Worm (Caenorhabditis elegans): ENCODE measurements around the gene T20B12.7.

Gene T20B12.7

DNA sequence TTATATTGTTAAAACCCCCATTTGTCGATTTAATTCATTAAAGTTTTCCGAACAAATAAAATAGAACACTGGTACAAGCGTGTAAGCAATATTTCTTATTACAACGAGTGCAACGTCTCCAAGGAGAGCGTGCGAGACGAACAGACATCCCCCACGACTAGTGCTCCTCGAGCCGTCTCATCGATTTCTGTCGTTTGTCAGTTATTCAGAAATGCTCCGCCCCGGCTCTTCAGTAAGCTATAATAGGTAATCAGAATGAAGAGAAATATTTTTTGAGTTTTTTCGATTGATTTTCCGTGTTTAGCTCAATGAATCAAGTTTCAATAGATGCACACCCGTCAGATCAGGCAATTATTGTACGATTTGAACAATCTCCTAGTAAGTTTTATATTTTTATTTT is 40.2 kb downstream of the T20B12.7 start, which contains the start of gene kap-1 (continued):
- TF ChIP-seq hlh-26 (GFP tag; conservative IDR thresholded peaks at IDR 0.05) (0 out of 2 replicates have a peak, but pooled peaks have one; percentile 32), attf-6 (GFP tag; IDR thresholded peaks at IDR 0.05) (no peak), zim-3 (tag; optimal IDR thresholded peaks at IDR 0.05) (no peak), pbrm-1 (GFP tag; IDR thresholded peaks at IDR 0.05) (no peak), F49E8.2 (tag; optimal IDR thresholded peaks at IDR 0.05; ENCODE audit: insufficient read depth) (peak; percentile 22), athp-1 (tag; optimal IDR thresholded peaks at IDR 0.05) (peak; percentile 62), madf-6 (GFP tag; IDR thresholded peaks at IDR 0.05) (peak; percentile 3; the same call in 1 of the 2 replicates), madf-10 (tag; optimal IDR thresholded peaks at IDR 0.05) (no peak), ztf-18 (tag; optimal IDR thresholded peaks at IDR 0.05) (no peak), B0035.1 (tag; optimal IDR thresholded peaks at IDR 0.05) (peak; percentile 61), Y79H2A.3 (GFP tag; conservative IDR thresholded peaks at IDR 0.05) (no peak), ztf-22 (GFP tag; optimal IDR thresholded peaks at IDR 0.05) (peak; percentile 25), zfh-2 (GFP tag; conservative IDR thresholded peaks at IDR 0.05) (no peak), ets-4 (GFP tag; optimal IDR thresholded peaks at IDR 0.05) (no peak), C06A6.2 (GFP tag; conservative IDR thresholded peaks at IDR 0.05) (no peak), hmg-20 (GFP tag; IDR thresholded peaks at IDR 0.05) (no peak), nfyb-1 (GFP tag; IDR thresholded peaks at IDR 0.05) (peak; percentile 44; the same call in 1 of the 2 replicates), unc-130 (GFP tag; optimal IDR thresholded peaks at IDR 0.05) (no peak), B0019.2 (GFP tag; conservative IDR thresholded peaks at IDR 0.05) (no peak), F10E7.11 (tag; optimal IDR thresholded peaks at IDR 0.05) (no peak), lag-1 (GFP tag; IDR thresholded peaks at IDR 0.05) (no peak), lin-40 (tag; optimal IDR thresholded peaks at IDR 0.05) (no peak), C17E4.6 (GFP tag; IDR thresholded peaks at IDR 0.05) (no peak), F52B5.7 (tag; optimal IDR thresholded peaks at IDR 0.05) (peak; percentile 76), B0336.3 (GFP tag; IDR thresholded peaks at IDR 0.05) (peak; percentile 86), Y53G8AR.9 (GFP tag; conservative IDR thresholded peaks at IDR 0.05) (no peak; the same call in 1 of the 2 replicates), cebp-2 (GFP tag; IDR thresholded peaks at IDR 0.05) (peak; percentile 2; the same call in 1 of the 2 replicates), Y67H2A.10 (GFP tag; conservative IDR thresholded peaks at IDR 0.05) (no peak), snpc-4 (GFP tag; optimal IDR thresholded peaks at IDR 0.05) (peak; percentile 18), snpc-4 (tag; optimal IDR thresholded peaks at IDR 0.05) (peak in 1 of 4 experiments; percentile 42), bed-1 (GFP tag; IDR thresholded peaks at IDR 0.05) (no peak), T07F8.4 (tag; optimal IDR thresholded peaks at IDR 0.05) (no peak), ztf-25 (GFP tag; IDR thresholded peaks at IDR 0.05) (no peak), let-607 (tag; optimal IDR thresholded peaks at IDR 0.05) (peak in 1 of 2 experiments; percentile 4), sdz-38 (tag; optimal IDR thresholded peaks at IDR 0.05) (no peak), die-1 (tag; optimal IDR thresholded peaks at IDR 0.05) (no peak), cebp-1 (GFP tag; IDR thresholded peaks at IDR 0.05) (no peak), cebp-1 (tag; optimal IDR thresholded peaks at IDR 0.05) (peak; percentile 56), F22D6.2 (tag; optimal IDR thresholded peaks at IDR 0.05) (no peak), ceh-91 (GFP tag; IDR thresholded peaks at IDR 0.05) (no peak), lin-54 (GFP tag; optimal IDR thresholded peaks at IDR 0.05) (peak; percentile 29), F33H1.4 (GFP tag; IDR thresholded peaks at IDR 0.05) (peak; percentile 33; the same call in 1 of the 2 replicates), tbp1 (GFP tag; optimal IDR thresholded peaks at IDR 0.05) (peak; percentile 32), ztf-28 (GFP tag; IDR thresholded peaks at IDR 0.05) (no peak), B0261.1 (tag; optimal IDR thresholded peaks at IDR 0.05) (no peak), nhr-80 (tag; optimal IDR thresholded peaks at IDR 0.05) (no peak), nhr-120 (GFP tag; IDR thresholded peaks at IDR 0.05) (0 out of 2 replicates have a peak, but pooled peaks have one; percentile 12), pha-4 (tag; optimal IDR thresholded peaks at IDR 0.05) (no peak), F39B2.1 (GFP tag; IDR thresholded peaks at IDR 0.05) (no peak)
